Worm (Caenorhabditis elegans) whole organism, L3 larva: ENCODE data around the gene DC2.5.
A peak's percentile ranks its signal among the peaks of the same experiment; 100 is the strongest.

Source experiments
- aly-2 ChIP-seq: fragments of 150-350 bp; optimal IDR thresholded peaks from 2 replicates; lab custom pipeline; 2014; ENCODE audit warnings: missing biosample characterization, missing genetic modification characterization
- ceh-9 ChIP-seq: sonication (generic microtip); optimal IDR thresholded peaks from 2 replicates; lab custom pipeline; 2018; ENCODE audit warnings: missing biosample characterization, missing genetic modification characterization
- egl-27 ChIP-seq: sonication (generic microtip); optimal IDR thresholded peaks from 4 replicates; lab custom pipeline; 2017; ENCODE audit warnings: missing biosample characterization, missing genetic modification reagents, missing genetic modification characterization
- fkh-10 ChIP-seq: sonication (generic microtip); optimal IDR thresholded peaks from 2 replicates; lab custom pipeline; 2017; ENCODE audit warnings: missing biosample characterization, missing genetic modification reagents, missing genetic modification characterization
- fkh-2 ChIP-seq: fragments of 150-350 bp; optimal IDR thresholded peaks from 2 replicates; lab custom pipeline; 2014; ENCODE audit warnings: missing biosample characterization, missing genetic modification reagents, missing genetic modification characterization
- fos-1 ChIP-seq: fragments of 150-350 bp; optimal IDR thresholded peaks from 2 replicates; lab custom pipeline; 2014; ENCODE audit warnings: missing biosample characterization, missing genetic modification characterization
- nfya-1 ChIP-seq: sonication (generic microtip); optimal IDR thresholded peaks from 2 replicates; lab custom pipeline; 2017; ENCODE audit warnings: missing genetic modification characterization, mild to moderate bottlenecking, missing compliant biosample characterization, antibody characterized with exemption, moderate library complexity; ENCODE audit not compliant: insufficient read depth
- nhr-11 ChIP-seq: fragments of 150-350 bp; optimal IDR thresholded peaks from 2 replicates; lab custom pipeline; 2014; ENCODE audit warnings: missing biosample characterization, missing genetic modification characterization
- nhr-76 ChIP-seq: fragments of 150-350 bp; sonication (generic microtip); optimal IDR thresholded peaks from 5 replicates; lab custom pipeline; 2014; ENCODE audit warnings: missing biosample characterization, missing genetic modification characterization
- pha-4 ChIP-seq: fragments of 150-350 bp; optimal IDR thresholded peaks from 2 replicates; lab custom pipeline; 2014; ENCODE audit warnings: missing biosample characterization, missing genetic modification reagents, missing genetic modification characterization
- sea-2 ChIP-seq: fragments of 150-350 bp; sonication (generic microtip); optimal IDR thresholded peaks from 4 replicates; lab custom pipeline; 2014; ENCODE audit warnings: missing biosample characterization, missing genetic modification reagents, missing genetic modification characterization
- unc-39 ChIP-seq: sonication (generic microtip); optimal IDR thresholded peaks from 4 replicates; lab custom pipeline; 2017; ENCODE audit warnings: missing biosample characterization, missing genetic modification characterization
- ztf-11 ChIP-seq: fragments of 150-350 bp; optimal IDR thresholded peaks from 2 replicates; lab custom pipeline; 2014; ENCODE audit warnings: missing biosample characterization, missing genetic modification characterization

ce11 chrV:185694-186217 is 26.8 kb downstream of the DC2.5 start, which contains the start of gene arid-1:
- TF ChIP-seq nhr-76 (tag; lab: Kevin White, UChicago) (no peak), ceh-9 (no peak), fkh-10 (no peak), ztf-11 (tag; lab: Kevin White, UChicago) (no peak), aly-2 (tag; lab: Kevin White, UChicago) (no peak), nhr-11 (no peak), fos-1 (tag; lab: Kevin White, UChicago) (no peak), pha-4 (tag; lab: Kevin White, UChicago) (peak; percentile 53), unc-39 (no peak), sea-2 (GFP tag; lab: Kevin White, UChicago) (no peak), nfya-1 (tag; lab: Kevin White, UChicago) (peak; percentile 77), egl-27 (tag; lab: Kevin White, UChicago) (no peak), fkh-2 (no peak)
